Fruit fly (Drosophila melanogaster): Measurements from ENCODE around the gene nkd.

Gene nkd

dm6 chr3L:19071173-19071844, 26.1 kb upstream of the nkd start (continued):
- TF ChIP-seq NfI (GFP tag; optimal IDR thresholded peaks at IDR 0.05): no peak
- no peak for TF ChIP-seq CG7928 (GFP tag; optimal IDR thresholded peaks at IDR 0.05)
- peak; percentile 30; the same call in 1 of the 2 replicates for TF ChIP-seq CG13287 (GFP tag; IDR thresholded peaks at IDR 0.05; ENCODE audit: partially characterized antibody)
- TF ChIP-seq Meics (GFP tag; optimal IDR thresholded peaks at IDR 0.05): peak; percentile 32
- no peak for TF ChIP-seq CG9797 (GFP tag; optimal IDR thresholded peaks at IDR 0.05)
- TF ChIP-seq seq (GFP tag; IDR thresholded peaks at IDR 0.05): no peak; the same call in 1 of the 2 replicates
- no peak for TF ChIP-seq CG12104 (GFP tag; optimal IDR thresholded peaks at IDR 0.05)
- no peak for TF ChIP-seq CG3163 (GFP tag; optimal IDR thresholded peaks at IDR 0.05)
- no peak for TF ChIP-seq CG7372 (GFP tag; IDR thresholded peaks at IDR 0.05)
- TF ChIP-seq Atf3 (GFP tag; optimal IDR thresholded peaks at IDR 0.05): no peak
- 0 out of 2 replicates have a peak, but pooled peaks have one; percentile 25 for TF ChIP-seq Ada2b (GFP tag; IDR thresholded peaks at IDR 0.05)
- no peak for TF ChIP-seq Dip3 (GFP tag; optimal IDR thresholded peaks at IDR 0.05)
- peak; percentile 23 for TF ChIP-seq zfh2 (GFP tag; optimal IDR thresholded peaks at IDR 0.05)
- no peak for TF ChIP-seq CG14710 (tag; optimal IDR thresholded peaks at IDR 0.05)
- peak; percentile 79 for TF ChIP-seq Med (GFP tag)
- TF ChIP-seq CG17568 (GFP tag; optimal IDR thresholded peaks at IDR 0.05): peak; percentile 28
- TF ChIP-seq so (GFP tag; IDR thresholded peaks at IDR 0.05): no peak
- TF ChIP-seq mam (GFP tag; optimal IDR thresholded peaks at IDR 0.05): peak; percentile 21
- TF ChIP-seq phol (tag; optimal IDR thresholded peaks at IDR 0.05): no peak
- no peak for TF ChIP-seq CG17612 (GFP tag; IDR thresholded peaks at IDR 0.05)
- no peak for TF ChIP-seq chn (GFP tag; optimal IDR thresholded peaks at IDR 0.05)
- no peak for TF ChIP-seq CG10979 (tag; optimal IDR thresholded peaks at IDR 0.05)
- no peak for TF ChIP-seq HmgD (GFP tag; optimal IDR thresholded peaks at IDR 0.05)
- TF ChIP-seq nmo (GFP tag; optimal IDR thresholded peaks at IDR 0.05): no peak
- TF ChIP-seq CG13424 (tag; optimal IDR thresholded peaks at IDR 0.05): peak; percentile 14
- no peak for TF ChIP-seq cas (GFP tag; IDR thresholded peaks at IDR 0.05)
- TF ChIP-seq Atf-2 (GFP tag; optimal IDR thresholded peaks at IDR 0.05): no peak
- no peak for TF ChIP-seq Mad (GFP tag; optimal IDR thresholded peaks at IDR 0.05)
- peak; percentile 64 for TF ChIP-seq Rfx (GFP tag; IDR thresholded peaks at IDR 0.05)
- TF ChIP-seq CG31365 (tag; optimal IDR thresholded peaks at IDR 0.05): no peak
- TF ChIP-seq CG18599 (GFP tag; optimal IDR thresholded peaks at IDR 0.05): peak; percentile 78
- no peak for TF ChIP-seq CG6272 (GFP tag; IDR thresholded peaks at IDR 0.05)
- no peak for TF ChIP-seq CG2129 (GFP tag; IDR thresholded peaks at IDR 0.05; ENCODE audit: partially characterized antibody)
- TF ChIP-seq CG11247 (GFP tag; IDR thresholded peaks at IDR 0.05): no peak
- no peak for TF ChIP-seq ac (GFP tag; optimal IDR thresholded peaks at IDR 0.05)
- TF ChIP-seq CG1233 (GFP tag; optimal IDR thresholded peaks at IDR 0.05): no peak
- no peak for TF ChIP-seq Kr (GFP tag; optimal IDR thresholded peaks at IDR 0.05)
- TF ChIP-seq Side (GFP tag; optimal IDR thresholded peaks at IDR 0.05): no peak
- no peak for TF ChIP-seq CG1529 (GFP tag; optimal IDR thresholded peaks at IDR 0.05)
- TF ChIP-seq CG17361 (GFP tag; IDR thresholded peaks at IDR 0.05): 0 out of 3 replicates have a peak, but pooled peaks have one; percentile 24
- no peak for TF ChIP-seq CG7745 (tag; optimal IDR thresholded peaks at IDR 0.05)
- no peak for TF ChIP-seq CG5180 (GFP tag; optimal IDR thresholded peaks at IDR 0.05)
- TF ChIP-seq dmrt99B (tag; optimal IDR thresholded peaks at IDR 0.05): peak; percentile 52
- TF ChIP-seq trh (GFP tag; optimal IDR thresholded peaks at IDR 0.05): no peak
- no peak for TF ChIP-seq CG10321 (GFP tag; IDR thresholded peaks at IDR 0.05)
- 0 out of 2 replicates have a peak, but pooled peaks have one; percentile 30 for TF ChIP-seq Nf-YA (GFP tag; IDR thresholded peaks at IDR 0.05)
- TF ChIP-seq Gug (GFP tag; IDR thresholded peaks at IDR 0.05): no peak
- TF ChIP-seq Eip74EF (GFP tag; optimal IDR thresholded peaks at IDR 0.05): peak in 1 of 2 experiments; percentile 45
- peak; percentile 37 for TF ChIP-seq Hmr (GFP tag; optimal IDR thresholded peaks at IDR 0.05)
- TF ChIP-seq CG43689 (GFP tag; IDR thresholded peaks at IDR 0.05): no peak
